Worm (Caenorhabditis elegans) whole organism, L2 larva: ENCODE results near the gene R07B7.10.
A peak's percentile ranks its signal among the peaks of the same experiment; 100 is the strongest.

Experiments
- aly-2 ChIP-seq: fragments of 150-350 bp; optimal IDR thresholded peaks from 2 replicates; lab custom pipeline; 2014; ENCODE audit warnings: missing biosample characterization, missing genetic modification characterization
- ama-1 ChIP-seq: fragments of 150-350 bp; optimal IDR thresholded peaks from 2 replicates; lab custom pipeline; 2018; ENCODE audit warnings: inconsistent platforms
- crh-2 ChIP-seq: sonication (generic microtip); optimal IDR thresholded peaks from 2 replicates; lab custom pipeline; 2017; ENCODE audit warnings: missing biosample characterization, missing genetic modification characterization
- nhr-23 ChIP-seq: fragments of 150-350 bp; optimal IDR thresholded peaks from 2 replicates; lab custom pipeline; 2014; ENCODE audit warnings: missing biosample characterization, missing genetic modification reagents, missing genetic modification characterization
- nhr-25 ChIP-seq: fragments of 150-350 bp; sonication (generic microtip); optimal IDR thresholded peaks from 3 replicates; lab custom pipeline; 2014; ENCODE audit warnings: missing biosample characterization, missing genetic modification characterization
- nhr-77 ChIP-seq: fragments of 150-350 bp; optimal IDR thresholded peaks from 2 replicates; lab custom pipeline; 2014; ENCODE audit warnings: missing biosample characterization, missing genetic modification characterization
- sma-3 ChIP-seq: sonication (generic microtip); optimal IDR thresholded peaks from 2 replicates; lab custom pipeline; 2016; ENCODE audit warnings: missing genetic modification reagents, missing genetic modification characterization, missing compliant biosample characterization
- ztf-4 ChIP-seq: fragments of 150-350 bp; optimal IDR thresholded peaks from 2 replicates; lab custom pipeline; 2014; ENCODE audit warnings: missing biosample characterization, missing genetic modification characterization

DNA sequence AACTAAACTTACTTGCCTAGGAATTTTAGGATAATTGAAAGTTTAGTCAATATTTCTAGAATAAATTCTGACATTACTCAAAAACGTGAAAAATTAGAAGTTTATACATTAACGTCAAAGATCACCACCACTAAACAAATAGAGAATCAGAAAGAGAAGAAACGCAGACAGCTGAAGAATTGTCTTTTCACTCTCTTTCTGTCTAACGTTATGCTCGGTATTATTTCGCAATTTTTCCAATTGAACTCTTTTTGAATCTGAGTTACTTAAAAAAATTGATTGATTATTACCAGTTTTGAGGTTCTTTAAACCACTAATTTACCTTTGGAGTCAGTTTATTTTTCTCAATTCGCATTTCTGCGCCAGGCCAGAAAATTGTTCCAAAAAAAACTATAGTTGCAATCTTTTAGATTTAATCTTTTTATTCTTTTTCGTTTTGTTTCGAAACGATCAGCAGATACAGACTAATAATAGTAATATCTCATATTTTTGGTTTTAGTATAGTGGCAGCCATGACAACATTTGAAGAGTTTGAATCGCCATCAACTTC is 17.9 kb downstream of the R07B7.10 start, which contains the start of gene nhr-154:
- TF ChIP-seq nhr-23 (no peak), aly-2 (tag; lab: Kevin White, UChicago) (no peak), sma-3 (GFP tag; lab: Kevin White, UChicago) (no peak), nhr-77 (no peak), ztf-4 (tag; lab: Kevin White, UChicago) (no peak), nhr-25 (peak; percentile 22), crh-2 (peak; percentile 42), ama-1 (lab: Kevin White, UChicago) (no peak)
